Fruit fly (Drosophila melanogaster) whole organism: ENCODE results near the gene Aladin.

ENCODE experiments used
- CG8478 ChIP-seq: fragments of >200 bp; optimal IDR thresholded peaks from 2 replicates; lab custom pipeline; 2018; ENCODE audit warnings: inconsistent platforms
- Dll ChIP-seq: fragments of >200 bp; optimal IDR thresholded peaks from 2 replicates; lab custom pipeline; 2017
- EcR ChIP-seq, 2 experiments: fragments of >200 bp; optimal IDR thresholded peaks; 2 replicates each; lab custom pipeline; 2017; ENCODE audit warnings: missing biosample characterization in 2 of 2, missing genetic modification characterization in 2 of 2, missing genetic modification reagents in 2 of 2
- pan ChIP-seq: fragments of >200 bp; optimal IDR thresholded peaks from 2 replicates; lab custom pipeline; 2017
- psq ChIP-seq: fragments of >200 bp; optimal IDR thresholded peaks from 2 replicates; lab custom pipeline; 2017
- usp ChIP-seq: fragments of >200 bp; optimal IDR thresholded peaks from 2 replicates; lab custom pipeline; 2017; ENCODE audit warnings: missing biosample characterization, missing genetic modification characterization, mixed read lengths

The Aladin gene

dm6 chrX:9251212-9251877 lies 21.9 kb upstream of the Aladin start:
- TF ChIP-seq Dll (lab: Kevin White, UChicago) = no peak
- no peak for TF ChIP-seq psq (lab: Kevin White, UChicago)
- TF ChIP-seq pan (lab: Kevin White, UChicago) = no peak
- no peak for TF ChIP-seq usp (GFP tag; lab: Kevin White, UChicago)
- TF ChIP-seq CG8478 (lab: Kevin White, UChicago) = no peak
- TF ChIP-seq EcR (GFP tag; optimal IDR thresholded peaks at IDR 0.05; lab: Kevin White, UChicago) = no peak

dm6 chrX:9252051-9252708 lies 21.0 kb upstream of the Aladin start:
- TF ChIP-seq CG8478 (lab: Kevin White, UChicago) (no peak), Dll (lab: Kevin White, UChicago) (no peak), psq (lab: Kevin White, UChicago) (no peak), pan (lab: Kevin White, UChicago) (no peak), EcR (GFP tag; optimal IDR thresholded peaks at IDR 0.05; lab: Kevin White, UChicago) (no peak), usp (GFP tag; lab: Kevin White, UChicago) (no peak)

- TF ChIP-seq usp (GFP tag; lab: Kevin White, UChicago) (no peak), pan (lab: Kevin White, UChicago) (no peak)
Measured at dm6 chrX:9255021-9255420, 18.2 kb upstream of the Aladin start.

DNA sequence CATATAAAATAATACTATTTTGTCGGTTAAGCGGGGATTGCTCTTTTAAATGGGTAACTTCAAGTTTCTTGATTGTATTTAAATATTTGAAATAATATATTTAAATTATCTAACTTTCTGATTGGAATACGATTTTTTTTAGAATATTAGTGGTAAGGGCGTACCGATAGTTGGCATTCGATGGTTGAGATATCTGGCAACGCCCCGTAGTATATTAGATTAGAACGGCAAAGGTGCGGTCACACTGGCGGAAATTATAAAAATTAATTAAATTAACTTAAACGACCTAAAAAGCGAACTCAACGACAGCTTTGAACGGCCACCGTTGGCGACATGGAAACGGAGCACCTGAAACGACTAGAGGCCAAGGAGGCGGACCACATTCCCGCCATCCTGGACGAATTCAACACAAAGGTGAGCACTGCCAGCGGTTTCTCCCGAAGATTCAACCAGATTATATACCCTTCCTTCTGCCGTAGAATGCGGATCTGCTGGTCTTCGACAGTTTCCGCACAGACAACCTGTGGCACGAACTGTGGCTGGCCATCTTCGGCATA lies 17.2 kb upstream of the Aladin start, which contains the start of gene ric8a:
Gene ric8a, plus strand, starts transcription at position 205 of the 557 bp plus-strand sequence.
- TF ChIP-seq EcR (GFP tag; optimal IDR thresholded peaks at IDR 0.05; lab: Kevin White, UChicago) = no peak

DNA sequence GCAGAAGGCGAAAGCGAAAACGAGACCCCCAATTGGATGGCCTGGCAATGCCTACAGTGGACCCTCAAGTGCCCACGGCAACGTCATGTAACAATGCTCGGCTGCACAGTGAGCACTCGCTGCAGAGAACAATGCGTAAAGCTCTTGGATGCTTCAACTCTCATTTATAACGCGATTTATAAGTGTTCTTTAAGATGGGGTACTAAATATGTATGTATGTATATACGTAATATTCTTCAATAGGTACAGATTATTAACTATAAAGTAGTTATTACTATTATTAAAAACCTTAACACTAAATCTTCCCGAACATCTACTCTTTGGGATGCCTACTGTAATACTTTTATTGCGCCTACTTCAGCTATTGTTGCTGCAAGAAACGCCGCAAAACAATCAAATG lies 7.1 kb upstream of the Aladin start:
- TF ChIP-seq EcR (GFP tag; optimal IDR thresholded peaks at IDR 0.05; lab: Kevin White, UChicago) = no peak
- no peak for TF ChIP-seq Dll (lab: Kevin White, UChicago)
- no peak for TF ChIP-seq CG8478 (lab: Kevin White, UChicago)
- no peak for TF ChIP-seq usp (GFP tag; lab: Kevin White, UChicago)
- no peak for TF ChIP-seq pan (lab: Kevin White, UChicago)
- TF ChIP-seq psq (lab: Kevin White, UChicago) = no peak

DNA sequence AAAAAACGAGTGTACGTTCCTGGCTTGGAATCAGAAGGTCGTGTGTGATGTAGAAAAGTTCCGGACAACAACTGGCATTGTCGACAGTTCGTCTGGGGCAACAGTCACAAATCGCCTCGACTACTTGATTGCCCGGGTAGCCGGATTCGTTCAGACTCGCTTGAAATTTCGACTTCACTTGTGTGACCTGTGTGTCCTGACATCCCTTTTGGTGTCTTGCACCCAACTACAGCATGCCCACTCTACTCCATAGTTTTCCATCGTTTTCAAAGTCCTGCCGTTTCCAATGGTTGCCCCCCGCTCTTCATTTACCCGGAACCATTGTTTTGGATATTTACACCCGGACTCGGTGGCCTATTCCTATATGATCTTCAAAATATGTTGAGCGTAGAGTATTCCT lies 5.6 kb upstream of the Aladin start, which contains the start of gene Erk7:
Gene Erk7, minus strand, starts transcription at position 101 of the 400 bp plus-strand sequence.
- TF ChIP-seq CG8478 (lab: Kevin White, UChicago) (no peak), EcR (GFP tag; optimal IDR thresholded peaks at IDR 0.05; lab: Kevin White, UChicago) (no peak), pan (lab: Kevin White, UChicago) (no peak), psq (lab: Kevin White, UChicago) (no peak), Dll (lab: Kevin White, UChicago) (no peak), usp (GFP tag; lab: Kevin White, UChicago) (no peak)

- TF ChIP-seq EcR (GFP tag; optimal IDR thresholded peaks at IDR 0.05; lab: Kevin White, UChicago) (no peak), psq (lab: Kevin White, UChicago) (no peak), usp (GFP tag; lab: Kevin White, UChicago) (no peak)
Measured at dm6 chrX:9269825-9270224, 3.4 kb upstream of the Aladin start, which contains the start of gene CG17440. Gene CG17440 (minus strand): TSS chrX:9269925.

DNA sequence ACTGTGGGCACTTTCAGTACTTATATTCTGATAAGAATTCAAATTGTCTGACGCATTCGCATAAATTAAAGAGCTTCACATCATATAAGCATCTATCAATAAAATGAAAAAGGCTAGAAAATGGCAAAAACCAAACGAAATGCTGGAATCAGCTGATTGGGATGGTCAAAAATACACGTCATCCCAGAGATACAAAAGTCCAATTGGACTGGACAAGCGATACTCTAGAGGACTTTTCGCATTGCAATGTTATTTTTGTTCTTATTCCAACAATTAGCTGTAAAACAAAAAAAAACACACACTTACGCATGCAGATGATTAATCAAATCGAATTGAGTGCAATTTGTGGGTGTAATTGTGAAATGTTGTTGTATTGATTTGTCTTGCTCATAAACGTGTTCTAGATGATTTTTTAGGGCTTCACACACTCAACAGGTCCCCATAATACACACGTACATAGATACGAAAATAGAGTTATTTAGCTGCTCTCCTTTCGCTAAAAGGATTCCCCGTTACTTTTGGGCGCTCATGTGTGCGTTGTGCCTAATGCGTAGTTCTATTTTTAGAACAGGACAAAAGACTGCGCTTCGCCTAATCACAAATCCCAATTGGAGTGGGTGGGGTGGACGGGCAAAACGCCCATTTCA lies 8.9 kb downstream of the Aladin start:
- TF ChIP-seq Dll (lab: Kevin White, UChicago) (no peak), pan (lab: Kevin White, UChicago) (no peak), psq (lab: Kevin White, UChicago) (no peak), CG8478 (lab: Kevin White, UChicago) (no peak), EcR (GFP tag; optimal IDR thresholded peaks at IDR 0.05; lab: Kevin White, UChicago) (no peak), usp (GFP tag; lab: Kevin White, UChicago) (no peak)

DNA sequence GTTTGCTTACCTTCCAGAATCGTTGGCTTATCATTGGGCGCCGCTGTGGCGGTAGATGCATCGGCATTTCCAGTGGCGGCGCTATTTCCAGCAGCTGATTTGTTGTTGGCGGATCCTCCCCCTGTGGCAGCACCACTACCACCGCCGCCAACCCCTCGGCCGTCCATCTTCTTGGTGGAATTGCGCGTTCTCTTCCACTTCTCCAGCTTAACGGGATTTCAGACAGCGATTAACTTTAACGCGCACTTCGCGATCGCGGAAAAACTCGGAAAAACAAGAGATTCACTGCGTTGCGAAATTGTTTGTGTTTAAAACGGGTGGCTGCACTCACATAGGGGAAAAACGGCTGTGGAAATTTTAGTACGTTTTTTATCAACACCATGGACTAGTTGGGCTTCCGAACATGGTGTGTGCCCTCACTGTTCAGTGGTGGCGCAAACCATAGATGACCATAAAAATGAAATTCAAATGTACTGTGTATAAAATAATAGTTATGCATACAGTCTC lies 9.6 kb downstream of the Aladin start, which contains the start of gene c11.1:
Gene c11.1, minus strand, starts transcription at position 335 of the 507 bp plus-strand sequence.
- no peak for TF ChIP-seq CG8478 (lab: Kevin White, UChicago)
- TF ChIP-seq Dll (lab: Kevin White, UChicago) = no peak
- no peak for TF ChIP-seq pan (lab: Kevin White, UChicago)
- no peak for TF ChIP-seq EcR (GFP tag; optimal IDR thresholded peaks at IDR 0.05; lab: Kevin White, UChicago)
- TF ChIP-seq usp (GFP tag; lab: Kevin White, UChicago) = no peak
- TF ChIP-seq psq (lab: Kevin White, UChicago) = no peak

- TF ChIP-seq usp (GFP tag; lab: Kevin White, UChicago) = no peak
- TF ChIP-seq Dll (lab: Kevin White, UChicago) = peak; percentile 42
Measured at dm6 chrX:9284024-9284738, 11.0 kb downstream of the Aladin start, which contains the start of gene lz. Gene lz (plus strand): TSS chrX:9284649.

dm6 chrX:9286386-9286785 lies 13.2 kb downstream of the Aladin start:
- TF ChIP-seq usp (GFP tag; lab: Kevin White, UChicago) = no peak
- TF ChIP-seq pan (lab: Kevin White, UChicago) = no peak
- no peak for TF ChIP-seq Dll (lab: Kevin White, UChicago)
- TF ChIP-seq psq (lab: Kevin White, UChicago) = no peak
- TF ChIP-seq EcR (GFP tag; optimal IDR thresholded peaks at IDR 0.05; lab: Kevin White, UChicago) = no peak
- no peak for TF ChIP-seq CG8478 (lab: Kevin White, UChicago)
